Fruit fly (Drosophila melanogaster) whole organism, prepupa: ENCODE data around the gene sgg.
A peak's percentile ranks its signal among the peaks of the same experiment; 100 is the strongest.

Source experiments
- CG10631 ChIP-seq: fragments of 200-800 bp; sonication (Bioruptor generic); optimal IDR thresholded peaks from 2 replicates; lab custom pipeline; 2016; ENCODE audit warnings: missing biosample characterization, missing genetic modification characterization
- CG11294 ChIP-seq: fragments of 200-800 bp; sonication (Bioruptor generic); IDR thresholded peaks from 2 replicates; pipeline ENCODE4 v1.3.6; 2022; ENCODE audit warnings: missing biosample characterization, missing genetic modification characterization
- CG1621 ChIP-seq: fragments of 200-800 bp; sonication (Bioruptor generic); optimal IDR thresholded peaks from 3 replicates; lab custom pipeline; 2018; ENCODE audit warnings: missing biosample characterization, mild to moderate bottlenecking, missing genetic modification characterization
- CG3032 ChIP-seq: fragments of 200-800 bp; optimal IDR thresholded peaks from 2 replicates; lab custom pipeline; 2019; ENCODE audit warnings: missing biosample characterization, mild to moderate bottlenecking, missing genetic modification characterization, moderate library complexity
- CG34406 ChIP-seq: fragments of 200-800 bp; sonication (Bioruptor generic); optimal IDR thresholded peaks from 3 replicates; lab custom pipeline; 2016; ENCODE audit warnings: missing biosample characterization, missing genetic modification characterization
- CG6276 ChIP-seq: fragments of 200-800 bp; sonication (Bioruptor generic); optimal IDR thresholded peaks from 2 replicates; lab custom pipeline; 2017; ENCODE audit warnings: missing biosample characterization, mild to moderate bottlenecking, missing genetic modification characterization
- CG7368 ChIP-seq: fragments of 200-800 bp; sonication (Bioruptor generic); optimal IDR thresholded peaks from 3 replicates; lab custom pipeline; 2016; ENCODE audit warnings: missing biosample characterization, missing genetic modification characterization
- CG8632 ChIP-seq: fragments of 200-800 bp; sonication (Bioruptor generic); optimal IDR thresholded peaks from 3 replicates; lab custom pipeline; 2016; ENCODE audit warnings: missing biosample characterization, missing genetic modification characterization
- Eip75B ChIP-seq: fragments of 200-800 bp; sonication (Bioruptor generic); optimal IDR thresholded peaks from 3 replicates; lab custom pipeline; 2016; ENCODE audit warnings: missing biosample characterization, missing genetic modification characterization
- Eip78C ChIP-seq: fragments of 200-800 bp; sonication (Bioruptor generic); peaks from one replicate; lab custom pipeline; 2016; ENCODE audit warnings: missing biosample characterization, missing genetic modification characterization
- Ets21C ChIP-seq: fragments of 200-800 bp; sonication (Bioruptor generic); optimal IDR thresholded peaks from 3 replicates; lab custom pipeline; 2016; ENCODE audit warnings: missing biosample characterization, missing genetic modification characterization
- Ets96B ChIP-seq: fragments of 200-800 bp; optimal IDR thresholded peaks from 2 replicates; lab custom pipeline; 2019; ENCODE audit warnings: missing biosample characterization, mild to moderate bottlenecking, missing genetic modification characterization, moderate library complexity
- Gug ChIP-seq: fragments of 200-800 bp; sonication (Bioruptor generic); IDR thresholded peaks from 2 replicates; pipeline ENCODE4 v1.3.6; 2022; ENCODE audit warnings: missing biosample characterization, missing genetic modification characterization
- Hr38 ChIP-seq: sonication (Bioruptor generic); optimal IDR thresholded peaks from 2 replicates; lab custom pipeline; 2016; ENCODE audit warnings: missing biosample characterization, missing genetic modification characterization
- Met ChIP-seq: fragments of 200-800 bp; sonication (Bioruptor generic); optimal IDR thresholded peaks from 3 replicates; lab custom pipeline; 2016; ENCODE audit warnings: missing biosample characterization, missing genetic modification characterization
- Sox102F ChIP-seq: fragments of 200-800 bp; sonication (Bioruptor generic); optimal IDR thresholded peaks from 2 replicates; lab custom pipeline; 2016; ENCODE audit warnings: missing biosample characterization, mild to moderate bottlenecking, missing genetic modification characterization
- Sox14 ChIP-seq: fragments of 200-800 bp; sonication (Bioruptor generic); optimal IDR thresholded peaks from 3 replicates; lab custom pipeline; 2016; ENCODE audit warnings: missing biosample characterization, missing genetic modification characterization
- Sox15 ChIP-seq: fragments of 200-800 bp; sonication (Bioruptor generic); optimal IDR thresholded peaks from 3 replicates; lab custom pipeline; 2016; ENCODE audit warnings: missing biosample characterization, missing genetic modification characterization
- acj6 ChIP-seq: fragments of 200-800 bp; sonication (Bioruptor generic); optimal IDR thresholded peaks from 3 replicates; lab custom pipeline; 2016; ENCODE audit warnings: missing biosample characterization, missing genetic modification characterization
- cyc ChIP-seq: fragments of 200-800 bp; sonication (Bioruptor generic); optimal IDR thresholded peaks from 3 replicates; lab custom pipeline; 2016; ENCODE audit warnings: missing biosample characterization, missing genetic modification characterization
- dsx ChIP-seq: fragments of 200-800 bp; optimal IDR thresholded peaks from 3 replicates; lab custom pipeline; 2019; ENCODE audit warnings: missing biosample characterization, mild to moderate bottlenecking, missing genetic modification characterization, moderate library complexity; ENCODE audit not compliant: poor library complexity, severe bottlenecking
- fd59A ChIP-seq: fragments of 200-800 bp; sonication (Bioruptor generic); optimal IDR thresholded peaks from 2 replicates; lab custom pipeline; 2017; ENCODE audit warnings: missing biosample characterization, mild to moderate bottlenecking, missing genetic modification characterization, missing genetic modification reagents
- fkh ChIP-seq: fragments of 200-800 bp; sonication (Bioruptor generic); optimal IDR thresholded peaks from 3 replicates; lab custom pipeline; 2017; ENCODE audit warnings: missing biosample characterization, mild to moderate bottlenecking, missing genetic modification characterization, moderate library complexity
- lz ChIP-seq: fragments of 200-800 bp; sonication (Bioruptor generic); optimal IDR thresholded peaks from 3 replicates; lab custom pipeline; 2016; ENCODE audit warnings: missing biosample characterization, missing genetic modification characterization
- pdm3 ChIP-seq: fragments of 200-800 bp; sonication (Bioruptor generic); optimal IDR thresholded peaks from 3 replicates; lab custom pipeline; 2016; ENCODE audit warnings: missing biosample characterization, missing genetic modification characterization
- salr ChIP-seq, 2 experiments: fragments of 200-800 bp; sonication (Bioruptor generic); optimal IDR thresholded peaks; 3 replicates each; lab custom pipeline; 2016 to 2018; ENCODE audit warnings: missing biosample characterization in 2 of 2, missing genetic modification characterization in 2 of 2, mild to moderate bottlenecking in 1 of 2
- spab ChIP-seq: fragments of 200-800 bp; sonication (Bioruptor generic); optimal IDR thresholded peaks from 2 replicates; lab custom pipeline; 2017; ENCODE audit warnings: missing biosample characterization, mild to moderate bottlenecking, missing genetic modification characterization, missing genetic modification reagents
- ss ChIP-seq, 2 experiments: fragments of 200-800 bp; sonication (Bioruptor generic); optimal IDR thresholded peaks; 2 replicates in 1 of 2; 3 replicates in 1 of 2; lab custom pipeline; 2017 to 2018; ENCODE audit warnings: mild to moderate bottlenecking in 2 of 2, missing biosample characterization in 2 of 2, missing genetic modification characterization in 2 of 2, moderate library complexity in 1 of 2
- svp ChIP-seq: fragments of 200-800 bp; sonication (Bioruptor generic); peaks from one replicate; lab custom pipeline; 2016; ENCODE audit warnings: missing biosample characterization, missing genetic modification characterization
- vri ChIP-seq: fragments of 200-800 bp; sonication (Bioruptor generic); optimal IDR thresholded peaks from 3 replicates; lab custom pipeline; 2016; ENCODE audit warnings: missing biosample characterization, mild to moderate bottlenecking, missing genetic modification characterization

sgg gene

DNA sequence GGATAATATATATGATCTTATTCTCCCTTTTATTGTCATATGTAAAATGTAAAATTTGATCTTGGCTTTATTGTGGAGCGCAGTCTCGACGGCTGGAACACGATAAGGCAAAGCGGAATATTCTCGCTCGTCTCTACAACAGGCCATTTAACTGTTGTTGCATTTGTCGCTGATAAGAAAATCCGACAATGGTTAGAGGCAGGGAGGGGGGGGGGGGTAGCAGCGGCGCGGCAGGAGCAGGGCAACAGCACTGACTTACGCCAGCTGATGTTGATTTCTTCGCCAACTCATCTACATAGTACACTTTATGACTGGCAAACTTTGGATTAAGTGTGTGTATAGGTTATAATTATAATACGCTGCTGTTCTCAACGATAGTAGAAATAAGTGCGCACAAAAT, 28.0 kb downstream of the sgg start:
- TF ChIP-seq svp (GFP tag; lab: Kevin White, UChicago) = peak; percentile 51
- no peak for TF ChIP-seq CG34406
- TF ChIP-seq fkh (GFP tag; lab: Kevin White, UChicago) = peak; percentile 25
- peak; percentile 28 for TF ChIP-seq Eip78C (GFP tag; lab: Kevin White, UChicago)
- TF ChIP-seq CG8632 (GFP tag; lab: Kevin White, UChicago) = no peak
- TF ChIP-seq spab (GFP tag; lab: Kevin White, UChicago) = no peak

- no peak for TF ChIP-seq Sox102F (GFP tag; lab: Kevin White, UChicago)
- peak; percentile 96 for TF ChIP-seq svp (GFP tag; lab: Kevin White, UChicago)
Measured at dm6 chrX:2662540-2663133, 28.9 kb downstream of the sgg start.

- TF ChIP-seq fkh (GFP tag; lab: Kevin White, UChicago) = peak; percentile 55
- TF ChIP-seq Gug (GFP tag; lab: Robert Waterston, UW) = no peak
- no peak for TF ChIP-seq CG6276 (GFP tag; lab: Kevin White, UChicago)
- TF ChIP-seq CG11294 (GFP tag; lab: Robert Waterston, UW) = no peak
- TF ChIP-seq dsx (GFP tag; lab: Kevin White, UChicago) = no peak
- no peak for TF ChIP-seq CG34406
- TF ChIP-seq, all 60 proteins: peak for 1
Measured at dm6 chrX:2663416-2663815, 29.7 kb downstream of the sgg start.

- TF ChIP-seq fkh (GFP tag; lab: Kevin White, UChicago) (no peak), ss (GFP tag; optimal IDR thresholded peaks at IDR 0.05; lab: Kevin White, UChicago) (peak in 1 of 2 experiments; percentile 8), Eip78C (GFP tag; lab: Kevin White, UChicago) (peak; percentile 57), Sox15 (GFP tag; lab: Kevin White, UChicago) (no peak)
- TF ChIP-seq, all 60 proteins: peak for 2
Measured at dm6 chrX:2677024-2677589, 43.4 kb downstream of the sgg start.

DNA sequence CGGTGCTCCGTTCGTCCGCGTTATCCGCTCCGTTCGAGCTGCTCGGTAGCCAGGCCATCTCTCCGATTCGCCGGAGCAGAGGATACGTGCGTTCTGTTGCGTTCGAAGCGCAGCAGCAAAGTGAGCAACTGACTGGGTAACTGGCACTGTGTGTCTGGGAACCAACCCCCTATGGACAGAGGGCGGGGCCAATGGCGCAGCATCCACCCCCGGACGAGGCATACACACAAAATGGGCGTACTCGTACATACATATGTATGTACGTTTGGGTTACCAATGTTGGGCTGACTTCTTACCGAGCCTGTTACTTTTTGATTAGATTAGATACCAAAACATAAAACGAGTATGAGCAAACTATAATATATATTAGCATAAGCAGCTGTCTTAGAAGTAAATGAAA, 47.8 kb downstream of the sgg start, which contains the start of gene HLH3B:
HLH3B (minus strand) TSS at position 123 of the 400 bp plus-strand sequence.
- TF ChIP-seq CG10631 (GFP tag; lab: Kevin White, UChicago) (no peak), fd59A (GFP tag; lab: Kevin White, UChicago) (no peak), ss (GFP tag; optimal IDR thresholded peaks at IDR 0.05; lab: Kevin White, UChicago) (no peak), vri (GFP tag; lab: Kevin White, UChicago) (no peak), Met (GFP tag; lab: Kevin White, UChicago) (no peak), spab (GFP tag; lab: Kevin White, UChicago) (no peak), CG6276 (GFP tag; lab: Kevin White, UChicago) (no peak)
- TF ChIP-seq, all 60 proteins: peak for 0

dm6 chrX:2682832-2683231, 49.1 kb downstream of the sgg start, which contains the start of gene CG2652:
CG2652 (minus strand) TSS chrX:2682932.
- TF ChIP-seq Ets96B (tag; lab: Kevin White, UChicago) (no peak), svp (GFP tag; lab: Kevin White, UChicago) (no peak), Ets21C (no peak), acj6 (no peak), pdm3 (GFP tag; lab: Kevin White, UChicago) (no peak), CG1621 (no peak), CG7368 (GFP tag; lab: Kevin White, UChicago) (no peak), fd59A (GFP tag; lab: Kevin White, UChicago) (no peak), spab (GFP tag; lab: Kevin White, UChicago) (no peak), Sox14 (GFP tag; lab: Kevin White, UChicago) (no peak), lz (GFP tag; lab: Kevin White, UChicago) (no peak), Eip75B (GFP tag; lab: Kevin White, UChicago) (no peak), cyc (GFP tag; lab: Kevin White, UChicago) (no peak), salr (GFP tag; optimal IDR thresholded peaks at IDR 0.05; lab: Kevin White, UChicago) (no peak), CG3032 (tag; lab: Kevin White, UChicago) (no peak), Hr38 (no peak)
